Worm (Caenorhabditis elegans) whole organism, L4 larva: Measurements from ENCODE around the gene M01H9.2.

ENCODE experiments used
- R02D3.7 ChIP-seq: fragments of 150-350 bp; sonication (generic microtip); optimal IDR thresholded peaks from 3 replicates; lab custom pipeline; 2014; ENCODE audit warnings: missing biosample characterization, missing genetic modification characterization
- ces-1 ChIP-seq: fragments of 150-350 bp; sonication (generic microtip); optimal IDR thresholded peaks from 4 replicates; lab custom pipeline; 2014; ENCODE audit warnings: missing biosample characterization, missing genetic modification reagents, missing genetic modification characterization
- daf-16 ChIP-seq, 3 experiments: sonication (generic microtip); optimal IDR thresholded peaks; 2 replicates each; lab custom pipeline; 2016 to 2017; ENCODE audit warnings: missing genetic modification characterization in 3 of 3, missing genetic modification reagents in 3 of 3, mild to moderate bottlenecking in 2 of 3, missing compliant biosample characterization in 2 of 3, missing biosample characterization in 1 of 3, moderate library complexity in 1 of 3
- egl-27 ChIP-seq: sonication (generic microtip); optimal IDR thresholded peaks from 3 replicates; lab custom pipeline; 2017; ENCODE audit warnings: missing biosample characterization, missing genetic modification reagents, missing genetic modification characterization
- mdt-29 ChIP-seq: fragments of 200-800 bp; sonication (Bioruptor generic); IDR thresholded peaks from 2 replicates; pipeline ENCODE4 v1.3.6; 2022; ENCODE audit warnings: missing genetic modification reagents, missing genetic modification characterization, missing compliant biosample characterization
- mes-2 ChIP-seq: sonication (generic microtip); optimal IDR thresholded peaks from 2 replicates; lab custom pipeline; 2016; ENCODE audit warnings: missing genotype, mild to moderate bottlenecking, missing genetic modification characterization, missing compliant biosample characterization; ENCODE audit not compliant: poor library complexity, severe bottlenecking

ce11 chrIV:4429901-4430300 lies 33.1 kb downstream of the M01H9.2 start, which contains the start of the genes str-185 and R08C7.5:
- no peak for TF ChIP-seq ces-1
- TF ChIP-seq egl-27 (tag; lab: Kevin White, UChicago): no peak
- TF ChIP-seq daf-16 (GFP tag; optimal IDR thresholded peaks at IDR 0.05; lab: Kevin White, UChicago): no peak
- no peak for TF ChIP-seq daf-16 (tag; optimal IDR thresholded peaks at IDR 0.05; lab: Kevin White, UChicago)
- no peak for TF ChIP-seq mes-2
- TF ChIP-seq mdt-29 (GFP tag; lab: Robert Waterston, UW): no peak
- no peak for TF ChIP-seq R02D3.7
